Worm (Caenorhabditis elegans) whole organism, L4 larva: ENCODE measurements around the gene K11G12.6.

ENCODE experiments used
- F26F4.8 ChIP-seq: fragments of 200-800 bp; sonication (Bioruptor generic); conservative IDR thresholded peaks from 2 replicates; pipeline ENCODE4 v1.3.6; 2022; ENCODE audit warnings: missing genetic modification characterization, missing compliant biosample characterization
- F37D6.2 ChIP-seq: sonication (generic microtip); optimal IDR thresholded peaks from 2 replicates; lab custom pipeline; 2016; ENCODE audit warnings: mild to moderate bottlenecking, missing genetic modification characterization, missing compliant biosample characterization
- R02D3.7 ChIP-seq: fragments of 150-350 bp; sonication (generic microtip); optimal IDR thresholded peaks from 3 replicates; lab custom pipeline; 2014; ENCODE audit warnings: missing biosample characterization, missing genetic modification characterization
- T26A8.4 ChIP-seq: fragments of 200-800 bp; sonication (Bioruptor generic); IDR thresholded peaks from 2 replicates; pipeline ENCODE4 v1.3.6; 2022; ENCODE audit warnings: missing genetic modification characterization, missing compliant biosample characterization
- Y75B8A.6 ChIP-seq: fragments of 200-800 bp; sonication (Bioruptor generic); IDR thresholded peaks from 2 replicates; pipeline ENCODE4 v1.3.6; 2022; ENCODE audit warnings: missing genetic modification reagents, missing genetic modification characterization, missing compliant biosample characterization
- ZK337.2 ChIP-seq: fragments of 200-800 bp; sonication (Bioruptor generic); IDR thresholded peaks from 2 replicates; pipeline ENCODE4 v1.3.6; 2022; ENCODE audit warnings: missing genetic modification reagents, missing genetic modification characterization, missing compliant biosample characterization
- aha-1 ChIP-seq: fragments of 150-350 bp; peaks from one replicate; lab custom pipeline; 2014; ENCODE audit warnings: missing biosample characterization, missing genetic modification characterization
- ama-1 ChIP-seq: fragments of 150-350 bp; optimal IDR thresholded peaks from 2 replicates; lab custom pipeline; 2014; ENCODE audit warnings: inconsistent platforms, mixed read lengths
- attf-4 ChIP-seq: sonication (generic microtip); optimal IDR thresholded peaks from 3 replicates; lab custom pipeline; 2017; ENCODE audit warnings: missing biosample characterization, missing genetic modification characterization
- ceh-20 ChIP-seq: fragments of 200-800 bp; sonication (Bioruptor generic); IDR thresholded peaks from 2 replicates; pipeline ENCODE4 v1.3.6; 2022; ENCODE audit warnings: missing genetic modification reagents, missing genetic modification characterization, missing compliant biosample characterization
- ceh-32 ChIP-seq: sonication (generic microtip); optimal IDR thresholded peaks from 2 replicates; lab custom pipeline; 2016; ENCODE audit warnings: mild to moderate bottlenecking, missing genetic modification characterization, missing compliant biosample characterization; ENCODE audit not compliant: poor library complexity
- ceh-82 ChIP-seq: sonication (generic microtip); optimal IDR thresholded peaks from 2 replicates; lab custom pipeline; 2017; ENCODE audit warnings: missing biosample characterization, missing genetic modification characterization
- ces-1 ChIP-seq: fragments of 150-350 bp; sonication (generic microtip); optimal IDR thresholded peaks from 4 replicates; lab custom pipeline; 2014; ENCODE audit warnings: missing biosample characterization, missing genetic modification reagents, missing genetic modification characterization
- cey-2 ChIP-seq: sonication (generic microtip); optimal IDR thresholded peaks from 3 replicates; lab custom pipeline; 2017; ENCODE audit warnings: missing genetic modification characterization, mild to moderate bottlenecking, missing compliant biosample characterization, antibody characterized with exemption, borderline replicate concordance; ENCODE audit not compliant: insufficient read depth
- ctbp-1 ChIP-seq: fragments of 200-800 bp; sonication (Bioruptor generic); IDR thresholded peaks from 2 replicates; pipeline ENCODE4 v1.3.6; 2022; ENCODE audit warnings: missing genetic modification reagents, missing genetic modification characterization, missing compliant biosample characterization
- daf-12 ChIP-seq: fragments of 150-350 bp; optimal IDR thresholded peaks from 2 replicates; lab custom pipeline; 2014; ENCODE audit warnings: missing biosample characterization, missing genetic modification reagents, missing genetic modification characterization
- daf-19 ChIP-seq: fragments of 200-800 bp; sonication (Bioruptor generic); conservative IDR thresholded peaks from 2 replicates; pipeline ENCODE4 v1.3.6; 2022; ENCODE audit warnings: missing genetic modification characterization, missing compliant biosample characterization
- duxl-1 ChIP-seq: sonication (generic microtip); optimal IDR thresholded peaks from 2 replicates; lab custom pipeline; 2016; ENCODE audit warnings: mild to moderate bottlenecking, missing genetic modification characterization, moderate library complexity, missing compliant biosample characterization; ENCODE audit not compliant: poor library complexity
- dve-1 ChIP-seq: sonication (generic microtip); optimal IDR thresholded peaks from 2 replicates; lab custom pipeline; 2017; ENCODE audit warnings: antibody characterized with exemption, mild to moderate bottlenecking, missing genetic modification characterization, missing compliant biosample characterization; ENCODE audit not compliant: insufficient read depth
- fkh-10 ChIP-seq: fragments of 150-350 bp; optimal IDR thresholded peaks from 2 replicates; lab custom pipeline; 2014; ENCODE audit warnings: missing biosample characterization, missing genetic modification reagents, missing genetic modification characterization
- gei-8 ChIP-seq: fragments of 200-800 bp; sonication (Bioruptor generic); optimal IDR thresholded peaks from 2 replicates; lab custom pipeline; 2018; ENCODE audit warnings: mild to moderate bottlenecking, missing genetic modification characterization, missing compliant biosample characterization
- hif-1 ChIP-seq, 2 experiments: sonication (generic microtip); optimal IDR thresholded peaks; 2 replicates each; lab custom pipeline; 2016 to 2017; ENCODE audit warnings: missing compliant biosample characterization in 2 of 2, missing genetic modification characterization in 2 of 2, missing genetic modification reagents in 2 of 2, missing genotype in 2 of 2, mild to moderate bottlenecking in 1 of 2
- hlh-30 ChIP-seq: sonication (generic microtip); optimal IDR thresholded peaks from 2 replicates; lab custom pipeline; 2017; ENCODE audit warnings: antibody characterized with exemption, mild to moderate bottlenecking, missing genetic modification characterization, missing compliant biosample characterization; ENCODE audit not compliant: insufficient read depth
- lin-13 ChIP-seq: fragments of 150-350 bp; optimal IDR thresholded peaks from 2 replicates; lab custom pipeline; 2014; ENCODE audit warnings: missing biosample characterization, missing genetic modification reagents, missing genetic modification characterization
- lin-29 ChIP-seq: fragments of 200-800 bp; sonication (Bioruptor generic); IDR thresholded peaks from 2 replicates; pipeline ENCODE4 v1.3.6; 2022; ENCODE audit warnings: missing genetic modification reagents, missing genetic modification characterization, missing compliant biosample characterization
- lin-38 ChIP-seq: fragments of 200-800 bp; sonication (Bioruptor generic); IDR thresholded peaks from 2 replicates; pipeline ENCODE4 v1.3.6; 2022; ENCODE audit warnings: missing genetic modification reagents, missing genetic modification characterization, missing compliant biosample characterization
- lin-39 ChIP-seq: fragments of 150-350 bp; optimal IDR thresholded peaks from 2 replicates; lab custom pipeline; 2014; ENCODE audit warnings: missing biosample characterization, missing genetic modification reagents, missing genetic modification characterization
- lir-3 ChIP-seq: sonication (generic microtip); optimal IDR thresholded peaks from 2 replicates; lab custom pipeline; 2016; ENCODE audit warnings: mild to moderate bottlenecking, missing genetic modification characterization, missing compliant biosample characterization
- lsy-2 ChIP-seq, 2 experiments: fragments of 150-350 bp in 1 of 2; sonication (generic microtip) in 1 of 2; optimal IDR thresholded peaks; 2 replicates each; lab custom pipeline; 2014 to 2017; ENCODE audit warnings: missing biosample characterization in 2 of 2, missing genetic modification characterization in 2 of 2
- madf-9 ChIP-seq: fragments of 200-800 bp; sonication (Bioruptor generic); conservative IDR thresholded peaks from 2 replicates; pipeline ENCODE4 v1.3.6; 2022; ENCODE audit warnings: missing genetic modification reagents, missing genetic modification characterization, missing compliant biosample characterization
- mdl-1 ChIP-seq, 2 experiments: fragments of 150-350 bp in 1 of 2; sonication (generic microtip) in 1 of 2; optimal IDR thresholded peaks; 2 replicates each; lab custom pipeline; 2014 to 2017; ENCODE audit warnings: missing biosample characterization in 2 of 2, missing genetic modification characterization in 2 of 2
- mes-2 ChIP-seq: sonication (generic microtip); optimal IDR thresholded peaks from 2 replicates; lab custom pipeline; 2016; ENCODE audit warnings: missing genotype, mild to moderate bottlenecking, missing genetic modification characterization, missing compliant biosample characterization; ENCODE audit not compliant: poor library complexity, severe bottlenecking
- nhr-11 ChIP-seq: fragments of 150-350 bp; optimal IDR thresholded peaks from 2 replicates; lab custom pipeline; 2014; ENCODE audit warnings: missing biosample characterization, missing genetic modification characterization
- nhr-111 ChIP-seq: fragments of 200-800 bp; sonication (Bioruptor generic); optimal IDR thresholded peaks from 2 replicates; lab custom pipeline; 2018; ENCODE audit warnings: mild to moderate bottlenecking, missing genetic modification characterization, missing compliant biosample characterization
- nhr-237 ChIP-seq: sonication (generic microtip); optimal IDR thresholded peaks from 2 replicates; lab custom pipeline; 2017; ENCODE audit warnings: missing biosample characterization, missing genetic modification characterization
- nhr-28 ChIP-seq: fragments of 150-350 bp; optimal IDR thresholded peaks from 2 replicates; lab custom pipeline; 2014; ENCODE audit warnings: missing biosample characterization, missing genetic modification characterization
- nhr-76 ChIP-seq: fragments of 150-350 bp; optimal IDR thresholded peaks from 2 replicates; lab custom pipeline; 2014; ENCODE audit warnings: missing biosample characterization, missing genetic modification characterization
- nhr-77 ChIP-seq: fragments of 150-350 bp; optimal IDR thresholded peaks from 2 replicates; lab custom pipeline; 2014; ENCODE audit warnings: missing biosample characterization, missing genetic modification characterization
- pha-4 ChIP-seq, 2 experiments: fragments of 150-350 bp in 1 of 2; fragments of 200-800 bp in 1 of 2; sonication (Bioruptor generic) in 1 of 2; IDR thresholded peaks in 1 of 2; optimal IDR thresholded peaks in 1 of 2; 2 replicates each; pipeline versions ENCODE4 v1.3.6 to Lab custom; 2014 to 2022; ENCODE audit warnings: missing genetic modification characterization in 2 of 2, missing genetic modification reagents in 2 of 2, missing biosample characterization in 1 of 2, missing compliant biosample characterization in 1 of 2
- rbr-2 ChIP-seq: sonication (generic microtip); optimal IDR thresholded peaks from 2 replicates; lab custom pipeline; 2016; ENCODE audit warnings: missing genotype, missing genetic modification characterization, missing compliant biosample characterization
- sdz-12 ChIP-seq: fragments of 200-800 bp; sonication (Bioruptor generic); optimal IDR thresholded peaks from 2 replicates; lab custom pipeline; 2018; ENCODE audit warnings: mild to moderate bottlenecking, missing genetic modification characterization, missing compliant biosample characterization
- skn-1 ChIP-seq: fragments of 150-350 bp; optimal IDR thresholded peaks from 2 replicates; lab custom pipeline; 2014; ENCODE audit warnings: missing biosample characterization, missing genetic modification characterization
- snpc-1.2 ChIP-seq: fragments of 200-800 bp; sonication (Bioruptor generic); IDR thresholded peaks from 2 replicates; pipeline ENCODE4 v1.3.6; 2022; ENCODE audit warnings: missing genetic modification reagents, missing genetic modification characterization, missing compliant biosample characterization
- snpc-4 ChIP-seq: fragments of 150-350 bp; optimal IDR thresholded peaks from 2 replicates; lab custom pipeline; 2014; ENCODE audit warnings: missing biosample characterization, missing genetic modification characterization
- spr-3 ChIP-seq: fragments of 200-800 bp; sonication (Bioruptor generic); optimal IDR thresholded peaks from 2 replicates; lab custom pipeline; 2018; ENCODE audit warnings: mild to moderate bottlenecking, missing genetic modification characterization, missing compliant biosample characterization
- tag-97 ChIP-seq: fragments of 200-800 bp; sonication (Bioruptor generic); IDR thresholded peaks from 2 replicates; pipeline ENCODE4 v1.3.6; 2022; ENCODE audit warnings: missing genetic modification characterization, missing compliant biosample characterization
- tra-1 ChIP-seq: fragments of 200-800 bp; sonication (Bioruptor generic); IDR thresholded peaks from 2 replicates; pipeline ENCODE4 v1.3.6; 2022; ENCODE audit warnings: missing genetic modification reagents, missing genetic modification characterization, missing compliant biosample characterization
- zip-2 ChIP-seq: fragments of 150-350 bp; optimal IDR thresholded peaks from 2 replicates; lab custom pipeline; 2014; ENCODE audit warnings: missing biosample characterization, missing genetic modification characterization
- ztf-7 ChIP-seq: fragments of 150-350 bp; optimal IDR thresholded peaks from 2 replicates; lab custom pipeline; 2014; ENCODE audit warnings: missing biosample characterization, missing genetic modification characterization

K11G12.6 gene

ce11 chrX:6742011-6742683 lies 12.7 kb upstream of the K11G12.6 start, which contains the start of gene mdl-1 (continued):
- TF ChIP-seq zip-2 (tag; lab: Kevin White, UChicago), result no peak
- peak; percentile 68; the same call in 1 of the 2 replicates for TF ChIP-seq lin-29 (GFP tag; lab: Robert Waterston, UW)
- TF ChIP-seq gei-8 (GFP tag; lab: Kevin White, UChicago), result peak; percentile 86
- peak; percentile 82 for TF ChIP-seq lin-13 (GFP tag; lab: Kevin White, UChicago)
- peak; percentile 73; the same call in 1 of the 2 replicates for TF ChIP-seq daf-19 (GFP tag; lab: Robert Waterston, UW)
- peak; percentile 42 for TF ChIP-seq fkh-10
- TF ChIP-seq nhr-76 (tag; lab: Kevin White, UChicago), result no peak
- no peak for TF ChIP-seq lin-39 (tag; lab: Kevin White, UChicago)
- no peak for TF ChIP-seq ces-1 (GFP tag; lab: Kevin White, UChicago)
- peak; percentile 35 for TF ChIP-seq attf-4
- peak; percentile 97 for TF ChIP-seq tra-1 (GFP tag; lab: Robert Waterston, UW)
- no peak for TF ChIP-seq cey-2 (tag; lab: Kevin White, UChicago)
- TF ChIP-seq nhr-111 (GFP tag; lab: Kevin White, UChicago), result no peak
- TF ChIP-seq mes-2 (tag; lab: Kevin White, UChicago), result peak; percentile 76
- TF ChIP-seq sdz-12 (GFP tag; lab: Kevin White, UChicago), result no peak
- TF ChIP-seq spr-3 (GFP tag; lab: Kevin White, UChicago), result no peak
- TF ChIP-seq F26F4.8 (GFP tag; lab: Robert Waterston, UW), result no peak
- no peak for TF ChIP-seq skn-1
- no peak for TF ChIP-seq lir-3 (tag; lab: Kevin White, UChicago)
- TF ChIP-seq snpc-1.2 (GFP tag; lab: Robert Waterston, UW), result 0 out of 2 replicates have a peak, but pooled peaks have one; percentile 16
- peak; percentile 96 for TF ChIP-seq hlh-30 (tag; lab: Kevin White, UChicago)
- peak; percentile 43 for TF ChIP-seq ceh-32 (tag; lab: Kevin White, UChicago)
- peak; percentile 87 for TF ChIP-seq rbr-2
- TF ChIP-seq snpc-4 (tag; lab: Kevin White, UChicago), result no peak
- TF ChIP-seq nhr-237 (tag; lab: Kevin White, UChicago), result peak; percentile 16
- no peak for TF ChIP-seq tag-97 (GFP tag; lab: Robert Waterston, UW)
- no peak for TF ChIP-seq daf-12 (tag; lab: Kevin White, UChicago)
- peak; percentile 86 for TF ChIP-seq ctbp-1 (GFP tag; lab: Robert Waterston, UW)
- peak; percentile 62 for TF ChIP-seq nhr-77
- peak; percentile 69 for TF ChIP-seq F37D6.2 (tag; lab: Kevin White, UChicago)
- peak; percentile 96 for TF ChIP-seq ama-1 (lab: Kevin White, UChicago)
- peak; percentile 100 for TF ChIP-seq aha-1 (tag; lab: Kevin White, UChicago)
- peak; percentile 93 for TF ChIP-seq pha-4 (GFP tag; IDR thresholded peaks at IDR 0.05; lab: Robert Waterston, UW)
- TF ChIP-seq pha-4 (tag; optimal IDR thresholded peaks at IDR 0.05; lab: Kevin White, UChicago), result no peak
- TF ChIP-seq R02D3.7 (tag; lab: Kevin White, UChicago), result no peak
- peak; percentile 87 for TF ChIP-seq dve-1 (tag; lab: Kevin White, UChicago)
- TF ChIP-seq mdl-1 (tag; optimal IDR thresholded peaks at IDR 0.05; lab: Kevin White, UChicago), result peak in 1 of 2 experiments; percentile 100
- TF ChIP-seq lin-38 (GFP tag; lab: Robert Waterston, UW), result peak; percentile 58
- TF ChIP-seq nhr-11 (tag; lab: Kevin White, UChicago), result peak; percentile 92
- TF ChIP-seq nhr-28 (tag; lab: Kevin White, UChicago), result peak; percentile 78
- TF ChIP-seq ZK337.2 (GFP tag; lab: Robert Waterston, UW), result no peak
- TF ChIP-seq hif-1 (tag; optimal IDR thresholded peaks at IDR 0.05; lab: Kevin White, UChicago), result peak; percentile 37 to 95
- TF ChIP-seq Y75B8A.6 (GFP tag; lab: Robert Waterston, UW), result no peak
- TF ChIP-seq madf-9, result peak; percentile 67
- no peak for TF ChIP-seq ceh-82 (tag; lab: Kevin White, UChicago)
- TF ChIP-seq duxl-1, result no peak
- TF ChIP-seq ztf-7 (tag; lab: Kevin White, UChicago), result peak; percentile 23
- peak; percentile 95 for TF ChIP-seq ceh-20
- TF ChIP-seq lsy-2 (tag; optimal IDR thresholded peaks at IDR 0.05; lab: Kevin White, UChicago), result peak; percentile 54 to 81
- TF ChIP-seq T26A8.4 (GFP tag; lab: Robert Waterston, UW), result peak; percentile 87
